Fruit fly (Drosophila melanogaster) whole organism, embryonic: ENCODE results near the gene CG3505.

Experiments used
- Adf1 ChIP-seq: fragments of 200-800 bp; sonication (Bioruptor generic); IDR thresholded peaks from 2 replicates; pipeline ENCODE4 v1.3.6; 2022; ENCODE audit warnings: missing biosample characterization, missing genetic modification characterization
- BtbVII ChIP-seq: fragments of 200-800 bp; sonication (Bioruptor generic); optimal IDR thresholded peaks from 3 replicates; lab custom pipeline; 2017; ENCODE audit warnings: missing biosample characterization, mild to moderate bottlenecking, missing genetic modification characterization
- CG10274 ChIP-seq: fragments of 200-800 bp; sonication (Bioruptor generic); optimal IDR thresholded peaks from 3 replicates; lab custom pipeline; 2017; ENCODE audit warnings: missing biosample characterization, mild to moderate bottlenecking, missing genetic modification characterization
- CG10321 ChIP-seq: fragments of 200-800 bp; sonication (Bioruptor generic); IDR thresholded peaks from 2 replicates; pipeline ENCODE4 v1.3.6; 2022; ENCODE audit warnings: missing biosample characterization, missing genetic modification characterization
- CG11093 ChIP-seq: fragments of 200-800 bp; sonication (Bioruptor generic); IDR thresholded peaks from 3 replicates; pipeline ENCODE4 v1.3.6; 2022; ENCODE audit warnings: missing biosample characterization, missing genetic modification characterization
- CG11247 ChIP-seq: fragments of 200-800 bp; sonication (Bioruptor generic); IDR thresholded peaks from 2 replicates; pipeline ENCODE4 v1.3.6; 2022; ENCODE audit warnings: missing biosample characterization, missing genetic modification characterization
- CG13624 ChIP-seq: fragments of 200-800 bp; sonication (Bioruptor generic); optimal IDR thresholded peaks from 2 replicates; lab custom pipeline; 2016; ENCODE audit warnings: missing biosample characterization, missing genetic modification characterization
- CG14014 ChIP-seq: fragments of 200-800 bp; sonication (Bioruptor generic); IDR thresholded peaks from 2 replicates; pipeline ENCODE4 v1.3.6; 2022; ENCODE audit warnings: missing biosample characterization, missing genetic modification characterization
- CG14050 ChIP-seq: fragments of 200-800 bp; sonication (Bioruptor generic); IDR thresholded peaks from 3 replicates; pipeline ENCODE4 v1.3.6; 2022; ENCODE audit warnings: missing biosample characterization, missing genetic modification characterization
- CG14710 ChIP-seq: fragments of 200-800 bp; sonication (Bioruptor generic); optimal IDR thresholded peaks from 3 replicates; lab custom pipeline; 2019; ENCODE audit warnings: missing biosample characterization, mild to moderate bottlenecking, missing genetic modification characterization, moderate library complexity
- CG15011 ChIP-seq: fragments of 200-800 bp; sonication (Bioruptor generic); optimal IDR thresholded peaks from 3 replicates; lab custom pipeline; 2018; ENCODE audit warnings: missing biosample characterization, mild to moderate bottlenecking, missing genetic modification characterization
- CG17359 ChIP-seq: fragments of 200-800 bp; sonication (Bioruptor generic); optimal IDR thresholded peaks from 3 replicates; lab custom pipeline; 2018; ENCODE audit warnings: missing biosample characterization, mild to moderate bottlenecking, missing genetic modification characterization, moderate library complexity
- CG18011 ChIP-seq: fragments of 200-800 bp; sonication (Bioruptor generic); optimal IDR thresholded peaks from 2 replicates; lab custom pipeline; 2017; ENCODE audit warnings: missing biosample characterization, missing genetic modification characterization, mild to moderate bottlenecking, moderate library complexity, missing genotype
- CG18476 ChIP-seq: fragments of 200-800 bp; sonication (Bioruptor generic); optimal IDR thresholded peaks from 2 replicates; lab custom pipeline; 2016; ENCODE audit warnings: missing biosample characterization, mild to moderate bottlenecking, missing genetic modification characterization
- CG18619 ChIP-seq: fragments of 200-800 bp; sonication (Bioruptor generic); optimal IDR thresholded peaks from 3 replicates; lab custom pipeline; 2017; ENCODE audit warnings: missing biosample characterization, mild to moderate bottlenecking, missing genetic modification characterization
- CG2712 ChIP-seq: fragments of 200-800 bp; optimal IDR thresholded peaks from 3 replicates; lab custom pipeline; 2019; ENCODE audit warnings: missing biosample characterization, mild to moderate bottlenecking, missing genetic modification characterization, moderate library complexity
- CG31224 ChIP-seq: fragments of 200-800 bp; sonication (Bioruptor generic); IDR thresholded peaks from 2 replicates; pipeline ENCODE4 v1.3.6; 2022; ENCODE audit warnings: missing biosample characterization, missing genetic modification characterization
- CG4424 ChIP-seq: fragments of 200-800 bp; sonication (Bioruptor generic); optimal IDR thresholded peaks from 3 replicates; lab custom pipeline; 2016; ENCODE audit warnings: missing biosample characterization, missing genetic modification characterization
- CG4854 ChIP-seq: fragments of 200-800 bp; sonication (Bioruptor generic); optimal IDR thresholded peaks from 2 replicates; lab custom pipeline; 2016; ENCODE audit warnings: missing biosample characterization, missing genetic modification characterization, inconsistent platforms
- CG7271 ChIP-seq: fragments of 200-800 bp; sonication (Bioruptor generic); optimal IDR thresholded peaks from 2 replicates; lab custom pipeline; 2018; ENCODE audit warnings: missing biosample characterization, mild to moderate bottlenecking, missing genetic modification characterization, moderate library complexity
- CG8290 ChIP-seq, 3 experiments: fragments of 200-800 bp; sonication (Bioruptor generic); optimal IDR thresholded peaks; 2 replicates each; lab custom pipeline; 2016 to 2019; ENCODE audit warnings: missing biosample characterization in 3 of 3, missing genetic modification characterization in 3 of 3, mild to moderate bottlenecking in 2 of 3, moderate library complexity in 1 of 3
- CG8388 ChIP-seq: fragments of 200-800 bp; sonication (Bioruptor generic); optimal IDR thresholded peaks from 2 replicates; lab custom pipeline; 2019; ENCODE audit warnings: missing biosample characterization, mild to moderate bottlenecking, missing genetic modification characterization, moderate library complexity
- CG9932 ChIP-seq: fragments of 200-800 bp; sonication (Bioruptor generic); IDR thresholded peaks from 2 replicates; pipeline ENCODE4 v1.3.6; 2022; ENCODE audit warnings: missing biosample characterization, missing genetic modification characterization
- Dref ChIP-seq: fragments of 200-800 bp; sonication (Bioruptor generic); IDR thresholded peaks from 2 replicates; pipeline ENCODE4 v1.3.6; 2022; ENCODE audit warnings: missing biosample characterization, missing genetic modification characterization
- H15 ChIP-seq: fragments of 200-800 bp; sonication (Bioruptor generic); IDR thresholded peaks from 3 replicates; pipeline ENCODE4 v1.3.6; 2022; ENCODE audit warnings: missing biosample characterization, missing genetic modification characterization
- Hand ChIP-seq: fragments of 200-800 bp; sonication (Bioruptor generic); optimal IDR thresholded peaks from 2 replicates; lab custom pipeline; 2017; ENCODE audit warnings: mild to moderate bottlenecking, missing biosample characterization, missing genetic modification reagents, missing genetic modification characterization
- Hsf ChIP-seq: fragments of 200-800 bp; sonication (Bioruptor generic); optimal IDR thresholded peaks from 3 replicates; lab custom pipeline; 2016; ENCODE audit warnings: missing biosample characterization, missing genetic modification characterization
- Jarid2 ChIP-seq: fragments of 200-800 bp; sonication (Bioruptor generic); optimal IDR thresholded peaks from 3 replicates; lab custom pipeline; 2017; ENCODE audit warnings: mild to moderate bottlenecking, missing biosample characterization, missing genetic modification reagents, missing genetic modification characterization
- MESR4 ChIP-seq: fragments of 200-800 bp; sonication (Bioruptor generic); optimal IDR thresholded peaks from 2 replicates; lab custom pipeline; 2018; ENCODE audit warnings: missing biosample characterization, mild to moderate bottlenecking, missing genetic modification characterization, moderate library complexity
- Max ChIP-seq: fragments of 200-800 bp; sonication (Bioruptor generic); optimal IDR thresholded peaks from 2 replicates; lab custom pipeline; 2016; ENCODE audit warnings: missing biosample characterization, mild to moderate bottlenecking, missing genetic modification characterization
- Oaz ChIP-seq: fragments of 200-800 bp; sonication (Bioruptor generic); IDR thresholded peaks from 2 replicates; pipeline ENCODE4 v1.3.6; 2022; ENCODE audit warnings: missing biosample characterization, missing genetic modification characterization
- Oli ChIP-seq: fragments of 200-800 bp; sonication (Bioruptor generic); optimal IDR thresholded peaks from 2 replicates; lab custom pipeline; 2018; ENCODE audit warnings: missing biosample characterization, mild to moderate bottlenecking, missing genetic modification characterization, moderate library complexity
- PHDP ChIP-seq: fragments of 200-800 bp; sonication (Bioruptor generic); optimal IDR thresholded peaks from 3 replicates; lab custom pipeline; 2018; ENCODE audit warnings: missing biosample characterization, mild to moderate bottlenecking, missing genetic modification characterization, moderate library complexity
- amos ChIP-seq: fragments of 200-800 bp; sonication (Bioruptor generic); IDR thresholded peaks from 2 replicates; pipeline ENCODE4 v1.3.6; 2022; ENCODE audit warnings: missing biosample characterization, missing genetic modification characterization; ENCODE audit not compliant: partially characterized antibody
- ara ChIP-seq: fragments of 200-800 bp; sonication (Bioruptor generic); IDR thresholded peaks from 2 replicates; pipeline ENCODE4 v1.3.6; 2022; ENCODE audit warnings: missing biosample characterization, missing genetic modification characterization
- bsh ChIP-seq, 2 experiments: fragments of 200-800 bp; sonication (Bioruptor generic); optimal IDR thresholded peaks; 2 replicates each; lab custom pipeline; 2017 to 2018; ENCODE audit warnings: mild to moderate bottlenecking in 2 of 2, missing biosample characterization in 2 of 2, missing genetic modification characterization in 2 of 2, moderate library complexity in 1 of 2
- disco-r ChIP-seq: fragments of 200-800 bp; sonication (Bioruptor generic); optimal IDR thresholded peaks from 2 replicates; lab custom pipeline; 2016; ENCODE audit warnings: missing biosample characterization, missing genetic modification characterization
- fd102C ChIP-seq: fragments of 200-800 bp; sonication (Bioruptor generic); optimal IDR thresholded peaks from 2 replicates; lab custom pipeline; 2018; ENCODE audit warnings: missing biosample characterization, mild to moderate bottlenecking, missing genetic modification characterization, moderate library complexity
- fd96Cb ChIP-seq: fragments of 200-800 bp; sonication (Bioruptor generic); optimal IDR thresholded peaks from 2 replicates; lab custom pipeline; 2018; ENCODE audit warnings: missing biosample characterization, mild to moderate bottlenecking, missing genetic modification characterization, moderate library complexity
- ftz-f1 ChIP-seq: fragments of 200-800 bp; sonication (Bioruptor generic); optimal IDR thresholded peaks from 2 replicates; lab custom pipeline; 2016; ENCODE audit warnings: missing biosample characterization, missing genetic modification characterization
- gcm ChIP-seq: fragments of 200-800 bp; sonication (Bioruptor generic); optimal IDR thresholded peaks from 2 replicates; lab custom pipeline; 2019; ENCODE audit warnings: missing biosample characterization, mild to moderate bottlenecking, missing genetic modification characterization, moderate library complexity
- kay ChIP-seq: fragments of 200-800 bp; sonication (Bioruptor generic); optimal IDR thresholded peaks from 2 replicates; lab custom pipeline; 2016; ENCODE audit warnings: missing biosample characterization, missing genetic modification characterization
- lmd ChIP-seq: fragments of 200-800 bp; sonication (Bioruptor generic); IDR thresholded peaks from 2 replicates; pipeline ENCODE4 v1.3.6; 2022; ENCODE audit warnings: missing biosample characterization, missing genetic modification characterization
- mirr ChIP-seq: fragments of 200-800 bp; sonication (Bioruptor generic); optimal IDR thresholded peaks from 3 replicates; lab custom pipeline; 2018; ENCODE audit warnings: missing biosample characterization, mild to moderate bottlenecking, missing genetic modification characterization
- phol ChIP-seq: fragments of 200-800 bp; sonication (Bioruptor generic); optimal IDR thresholded peaks from 3 replicates; lab custom pipeline; 2018; ENCODE audit warnings: missing biosample characterization, mild to moderate bottlenecking, missing genetic modification characterization, moderate library complexity
- schlank ChIP-seq: fragments of 200-800 bp; sonication (Bioruptor generic); optimal IDR thresholded peaks from 2 replicates; lab custom pipeline; 2018; ENCODE audit warnings: missing biosample characterization, mild to moderate bottlenecking, missing genetic modification characterization
- sima ChIP-seq: fragments of 200-800 bp; sonication (Bioruptor generic); optimal IDR thresholded peaks from 2 replicates; lab custom pipeline; 2016; ENCODE audit warnings: missing biosample characterization, missing genetic modification characterization
- slou ChIP-seq: fragments of 200-800 bp; sonication (Bioruptor generic); optimal IDR thresholded peaks from 3 replicates; lab custom pipeline; 2016; ENCODE audit warnings: missing biosample characterization, missing genetic modification characterization
- tin ChIP-seq: fragments of 200-800 bp; sonication (Bioruptor generic); optimal IDR thresholded peaks from 3 replicates; lab custom pipeline; 2016; ENCODE audit warnings: missing biosample characterization, missing genetic modification characterization
- usp ChIP-seq: fragments of >200 bp; optimal IDR thresholded peaks from 2 replicates; lab custom pipeline; 2017; ENCODE audit warnings: missing biosample characterization, missing genetic modification characterization
- zfh2 ChIP-seq: fragments of 200-800 bp; sonication (Bioruptor generic); optimal IDR thresholded peaks from 2 replicates; lab custom pipeline; 2016; ENCODE audit warnings: missing biosample characterization, missing genetic modification characterization

CG3505 gene

DNA sequence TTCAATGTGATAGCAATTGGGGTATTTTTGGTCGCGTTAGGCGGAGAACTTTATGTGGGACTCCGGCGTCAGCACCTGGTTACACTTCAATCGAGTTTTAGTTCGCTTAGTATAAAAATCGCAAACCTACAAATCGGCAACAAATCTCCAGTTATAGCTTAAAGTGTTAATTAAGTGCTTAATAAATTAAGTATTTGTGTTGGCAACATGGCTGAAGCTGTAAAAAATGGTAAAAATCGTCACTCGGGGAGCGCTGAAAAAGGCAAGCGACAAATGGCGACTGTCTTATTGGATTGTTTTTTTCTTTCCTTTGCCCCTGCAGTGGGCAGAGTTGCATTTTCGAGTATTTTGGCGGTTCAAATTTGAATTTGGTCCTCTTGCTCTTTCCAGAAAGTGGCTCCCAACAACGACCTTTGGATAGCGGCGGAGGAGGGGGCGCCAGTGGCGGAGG, 2.1 kb downstream of the CG3505 start, which contains the start of gene Hexim (continued):
- TF ChIP-seq amos (0 out of 2 replicates have a peak, but pooled peaks have one; percentile 32), ftz-f1 (GFP tag; lab: Kevin White, UChicago) (no peak), Adf1 (GFP tag; lab: Robert Waterston, UW) (no peak), CG10321 (GFP tag; lab: Robert Waterston, UW) (no peak), CG18476 (GFP tag; lab: Kevin White, UChicago) (no peak), CG4424 (GFP tag; lab: Kevin White, UChicago) (no peak), CG4854 (GFP tag; lab: Kevin White, UChicago) (no peak), CG9932 (GFP tag; lab: Robert Waterston, UW) (no peak), Oli (tag; lab: Kevin White, UChicago) (no peak), CG8290 (GFP tag; optimal IDR thresholded peaks at IDR 0.05; lab: Kevin White, UChicago) (no peak), CG8290 (tag; optimal IDR thresholded peaks at IDR 0.05; lab: Kevin White, UChicago) (no peak), slou (GFP tag; lab: Kevin White, UChicago) (no peak), schlank (tag; lab: Kevin White, UChicago) (no peak), CG15011 (GFP tag; lab: Kevin White, UChicago) (no peak), Hand (no peak), lmd (GFP tag; lab: Robert Waterston, UW) (no peak), Dref (peak; percentile 55), CG13624 (GFP tag; lab: Kevin White, UChicago) (peak; percentile 9), kay (GFP tag; lab: Kevin White, UChicago) (no peak), phol (tag; lab: Kevin White, UChicago) (peak; percentile 95), CG14014 (GFP tag; lab: Robert Waterston, UW) (no peak), H15 (no peak), gcm (GFP tag; lab: Kevin White, UChicago) (no peak), sima (no peak), tin (no peak), disco-r (GFP tag; lab: Kevin White, UChicago) (no peak), CG11247 (GFP tag; lab: Robert Waterston, UW) (no peak), CG8388 (no peak), CG10274 (GFP tag; lab: Kevin White, UChicago) (no peak), MESR4 (peak; percentile 88), CG18011 (no peak), PHDP (tag; lab: Kevin White, UChicago) (no peak), CG2712 (peak; percentile 19), Jarid2 (GFP tag; lab: Kevin White, UChicago) (peak; percentile 20), bsh (GFP tag; optimal IDR thresholded peaks at IDR 0.05; lab: Kevin White, UChicago) (peak in 1 of 2 experiments; percentile 29), mirr (GFP tag; lab: Kevin White, UChicago) (no peak), usp (GFP tag; lab: Kevin White, UChicago) (no peak), BtbVII (no peak), ara (GFP tag; lab: Robert Waterston, UW) (no peak), CG14050 (GFP tag; lab: Robert Waterston, UW) (no peak), fd96Cb (tag; lab: Kevin White, UChicago) (no peak), fd102C (no peak), zfh2 (no peak), CG18619 (GFP tag; lab: Kevin White, UChicago) (no peak), CG14710 (peak; percentile 73), CG7271 (tag; lab: Kevin White, UChicago) (no peak), CG17359 (tag; lab: Kevin White, UChicago) (peak; percentile 71), Hsf (GFP tag; lab: Kevin White, UChicago) (no peak), CG11093 (GFP tag; lab: Robert Waterston, UW) (no peak), CG31224 (GFP tag; lab: Robert Waterston, UW) (no peak), Max (GFP tag; lab: Kevin White, UChicago) (no peak), Oaz (no peak)
